Fruit fly (Drosophila melanogaster) whole organism, wandering third instar larva: ENCODE measurements around the gene CG13376.

Experiments used
- Abd-B ChIP-seq: fragments of >200 bp; optimal IDR thresholded peaks from 2 replicates; lab custom pipeline; 2017; ENCODE audit warnings: missing biosample characterization, missing genetic modification characterization
- CG9705 ChIP-seq: fragments of 200-800 bp; sonication (Bioruptor generic); optimal IDR thresholded peaks from 2 replicates; lab custom pipeline; 2018; ENCODE audit warnings: missing biosample characterization, mild to moderate bottlenecking, missing genetic modification characterization
- Mio ChIP-seq: sonication (Bioruptor generic); optimal IDR thresholded peaks from 2 replicates; lab custom pipeline; 2016; ENCODE audit warnings: missing biosample characterization, missing genetic modification characterization
- Myc ChIP-seq: fragments of >200 bp; optimal IDR thresholded peaks from 2 replicates; lab custom pipeline; 2017
- N ChIP-seq: fragments of >200 bp; optimal IDR thresholded peaks from 2 replicates; lab custom pipeline; 2018; ENCODE audit warnings: missing biosample characterization, missing external identifiers, missing genetic modification characterization
- dsf ChIP-seq: sonication (Bioruptor generic); optimal IDR thresholded peaks from 2 replicates; lab custom pipeline; 2016; ENCODE audit warnings: missing biosample characterization, missing genetic modification characterization, borderline replicate concordance
- ey ChIP-seq: fragments of 200-800 bp; sonication (Bioruptor generic); optimal IDR thresholded peaks from 2 replicates; lab custom pipeline; 2016; ENCODE audit warnings: missing biosample characterization, missing genetic modification characterization
- pan ChIP-seq: fragments of >200 bp; optimal IDR thresholded peaks from 2 replicates; lab custom pipeline; 2017
- psq ChIP-seq: fragments of 200-800 bp; sonication (Bioruptor generic); optimal IDR thresholded peaks from 3 replicates; lab custom pipeline; 2017; ENCODE audit warnings: missing biosample characterization, mild to moderate bottlenecking, missing genetic modification characterization, moderate library complexity
- woc ChIP-seq: sonication (Bioruptor generic); optimal IDR thresholded peaks from 2 replicates; lab custom pipeline; 2016; ENCODE audit warnings: missing biosample characterization, mild to moderate bottlenecking, missing genetic modification characterization

DNA sequence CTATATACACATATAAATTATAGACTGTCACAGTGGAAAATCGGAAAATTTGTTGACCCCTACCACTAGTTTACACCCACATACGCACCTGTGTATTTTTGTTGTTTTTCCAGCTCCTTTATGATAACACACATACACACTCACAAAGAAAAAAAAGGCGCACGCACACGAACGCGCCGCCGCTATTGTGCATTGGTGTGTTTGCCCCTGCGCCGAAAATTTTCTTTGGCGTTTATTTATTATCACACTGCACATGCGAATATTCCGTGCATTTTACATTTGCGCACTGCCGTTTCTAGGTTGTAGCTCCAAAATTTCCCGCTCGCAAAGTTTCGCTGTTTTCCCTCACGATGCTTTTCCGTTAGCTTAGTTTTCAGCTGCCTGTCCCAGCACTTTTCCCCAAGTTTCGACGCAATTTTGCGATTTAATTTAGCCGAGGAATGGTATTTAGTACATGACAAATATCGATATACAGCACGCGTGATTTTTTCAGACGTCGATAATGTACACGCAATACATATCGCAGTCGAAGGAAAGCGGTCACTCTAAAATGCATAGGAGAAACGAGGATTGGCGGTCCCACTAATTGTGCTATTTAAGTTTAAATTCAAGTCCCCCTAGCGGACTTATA, 12.4 kb upstream of the CG13376 start, which contains the start of the genes CG3777 and ewg:
- no peak for TF ChIP-seq Myc (lab: Kevin White, UChicago)
- no peak for TF ChIP-seq woc
- no peak for TF ChIP-seq Abd-B (GFP tag; lab: Kevin White, UChicago)
- no peak for TF ChIP-seq N (GFP tag; lab: Kevin White, UChicago)
- TF ChIP-seq dsf: no peak
- TF ChIP-seq ey (GFP tag; lab: Kevin White, UChicago): no peak
- TF ChIP-seq Mio (GFP tag; lab: Kevin White, UChicago): no peak
- TF ChIP-seq CG9705 (GFP tag; lab: Kevin White, UChicago): no peak
- no peak for TF ChIP-seq pan (lab: Kevin White, UChicago)
- no peak for TF ChIP-seq psq
